Worm (Caenorhabditis elegans) whole organism, L1 larva: ENCODE results near the gene K01A2.10.

Source experiments
- aly-2 ChIP-seq: fragments of 150-350 bp; optimal IDR thresholded peaks from 2 replicates; lab custom pipeline; 2014; ENCODE audit warnings: missing biosample characterization, missing genetic modification characterization
- ceh-82 ChIP-seq, 3 experiments: fragments of 150-350 bp in 1 of 3; sonication (generic microtip) in 2 of 3; optimal IDR thresholded peaks; 2 replicates each; lab custom pipeline; 2014 to 2017; ENCODE audit warnings: missing biosample characterization in 3 of 3, missing genetic modification characterization in 3 of 3
- ets-5 ChIP-seq: fragments of 200-800 bp; sonication (Bioruptor generic); IDR thresholded peaks from 2 replicates; pipeline ENCODE4 v1.3.6; 2022; ENCODE audit warnings: missing genetic modification characterization, missing compliant biosample characterization
- fkh-10 ChIP-seq: sonication (generic microtip); optimal IDR thresholded peaks from 2 replicates; lab custom pipeline; 2017; ENCODE audit warnings: missing biosample characterization, missing genetic modification reagents, missing genetic modification characterization
- jun-1 ChIP-seq: fragments of 150-350 bp; optimal IDR thresholded peaks from 2 replicates; lab custom pipeline; 2014; ENCODE audit warnings: missing biosample characterization, missing genetic modification reagents, missing genetic modification characterization
- lin-13 ChIP-seq: fragments of 150-350 bp; optimal IDR thresholded peaks from 2 replicates; lab custom pipeline; 2014; ENCODE audit warnings: missing biosample characterization, missing genetic modification reagents, missing genetic modification characterization
- nhr-11 ChIP-seq: fragments of 150-350 bp; optimal IDR thresholded peaks from 2 replicates; lab custom pipeline; 2014; ENCODE audit warnings: missing biosample characterization, missing genetic modification characterization
- nhr-19 ChIP-seq: fragments of 200-800 bp; sonication (Bioruptor generic); conservative IDR thresholded peaks from 2 replicates; pipeline ENCODE4 v1.3.6; 2022; ENCODE audit warnings: missing genetic modification characterization, missing compliant biosample characterization
- nhr-28 ChIP-seq: fragments of 150-350 bp; optimal IDR thresholded peaks from 2 replicates; lab custom pipeline; 2014; ENCODE audit warnings: missing biosample characterization, missing genetic modification characterization
- skn-1 ChIP-seq: fragments of 150-350 bp; optimal IDR thresholded peaks from 2 replicates; lab custom pipeline; 2014; ENCODE audit warnings: missing biosample characterization, missing genetic modification characterization
- snpc-4 ChIP-seq: fragments of 150-350 bp; optimal IDR thresholded peaks from 2 replicates; lab custom pipeline; 2014; ENCODE audit warnings: missing biosample characterization, missing genetic modification characterization
- sup-37 ChIP-seq: fragments of 200-800 bp; sonication (Bioruptor generic); optimal IDR thresholded peaks from 2 replicates; lab custom pipeline; 2018; ENCODE audit warnings: mild to moderate bottlenecking, missing genetic modification characterization, missing compliant biosample characterization
- unc-30 ChIP-seq: sonication (generic microtip); optimal IDR thresholded peaks from 2 replicates; lab custom pipeline; 2017; ENCODE audit warnings: missing biosample characterization, missing genetic modification characterization
- vab-15 ChIP-seq: sonication (generic microtip); optimal IDR thresholded peaks from 2 replicates; lab custom pipeline; 2017; ENCODE audit warnings: missing genotype, mild to moderate bottlenecking, missing genetic modification characterization, missing compliant biosample characterization

- TF ChIP-seq nhr-19, result no peak
- no peak for TF ChIP-seq fkh-10 (GFP tag; lab: Kevin White, UChicago)
- TF ChIP-seq snpc-4 (tag; lab: Kevin White, UChicago), result no peak
- no peak for TF ChIP-seq aly-2 (tag; lab: Kevin White, UChicago)
- TF ChIP-seq ceh-82 (tag; optimal IDR thresholded peaks at IDR 0.05; lab: Kevin White, UChicago), result no peak
- TF ChIP-seq skn-1 (tag; lab: Kevin White, UChicago), result no peak
- TF ChIP-seq ets-5 (GFP tag; lab: Robert Waterston, UW), result no peak
- TF ChIP-seq nhr-11 (tag; lab: Kevin White, UChicago), result no peak
- TF ChIP-seq jun-1 (tag; lab: Kevin White, UChicago), result no peak
- no peak for TF ChIP-seq lin-13 (GFP tag; lab: Kevin White, UChicago)
- no peak for TF ChIP-seq unc-30
- no peak for TF ChIP-seq sup-37 (GFP tag; lab: Kevin White, UChicago)
- no peak for TF ChIP-seq vab-15 (tag; lab: Kevin White, UChicago)
- TF ChIP-seq nhr-28, result no peak
Measured at ce11 chrII:290282-290681, 32.6 kb downstream of the K01A2.10 start, which contains the start of gene djr-1.1.
